Worm (Caenorhabditis elegans): Measurements from ENCODE around the gene Y94H6A.12.
"Not testable (repeated sequence)": the region's sequence is repeated elsewhere in the genome, so short reads cannot be mapped to it uniquely, and the experiment has no call there.

- 0 out of 2 replicates have a peak, but pooled peaks have one; percentile 22 for TF ChIP-seq ztf-28 (GFP tag; IDR thresholded peaks at IDR 0.05)
- not testable (repeated sequence) for TF ChIP-seq dpl-1 (GFP tag; optimal IDR thresholded peaks at IDR 0.05)
These were observed 41.5 kb downstream of the Y94H6A.12 start for ce11 chrIV:2671361-2671760.
